In the genomic region with DNA sequence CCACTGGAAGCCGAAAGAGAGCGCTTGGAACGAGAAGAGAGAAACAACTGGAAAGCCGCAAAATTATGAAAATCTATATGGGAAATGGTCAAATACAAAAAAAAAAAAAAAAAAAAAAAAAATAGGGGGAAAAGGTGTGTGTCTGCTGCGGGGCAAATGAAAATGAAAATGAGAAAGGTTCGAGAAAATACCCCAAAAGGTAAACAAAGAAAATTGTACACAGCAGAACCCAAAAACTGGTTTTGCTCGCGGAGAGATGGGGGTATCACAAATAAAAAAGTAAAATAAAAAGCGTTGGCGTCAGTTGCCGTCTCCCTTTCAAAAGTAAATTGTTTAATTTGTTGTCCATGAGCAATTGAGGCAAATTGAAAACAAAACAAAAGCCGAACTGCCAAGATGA, we compare ENCODE assay signal across 4 fruit fly cellular contexts.
TF ChIP-seq lines count a peak whose summit lies in the region.

No protein-coding gene starts in this region.

- no peak for TF ChIP-seq CTCF in whole organism, embryonic (GFP tag; optimal IDR thresholded peaks at IDR 0.05; lab: Kevin White, UChicago)

TF ChIP-seq in whole organism, embryonic, 481 proteins besides CTCF, POLR2A, EP300 and RAD21 (continues in another document):
- TF ChIP-seq Dll (GFP tag; IDR thresholded peaks at IDR 0.05; lab: Robert Waterston, UW; ENCODE audit: partially characterized antibody) (no peak), vnd (GFP tag; IDR thresholded peaks at IDR 0.05; lab: Robert Waterston, UW; ENCODE audit: partially characterized antibody) (no peak), CG1233 (GFP tag; optimal IDR thresholded peaks at IDR 0.05; lab: Kevin White, UChicago) (no peak), pfk (GFP tag; optimal IDR thresholded peaks at IDR 0.05; lab: Kevin White, UChicago) (peak; percentile 24), hbn (GFP tag; IDR thresholded peaks at IDR 0.05; lab: Robert Waterston, UW; ENCODE audit: partially characterized antibody) (no peak), Side (GFP tag; optimal IDR thresholded peaks at IDR 0.05; lab: Kevin White, UChicago) (peak; percentile 29), chn (GFP tag; optimal IDR thresholded peaks at IDR 0.05; lab: Kevin White, UChicago) (no peak), CG8765 (GFP tag; IDR thresholded peaks at IDR 0.05; lab: Robert Waterston, UW) (no peak), CG2199 (GFP tag; IDR thresholded peaks at IDR 0.05; lab: Robert Waterston, UW) (no peak), CG11085 (GFP tag; IDR thresholded peaks at IDR 0.05; lab: Robert Waterston, UW) (no peak), Camta (GFP tag; optimal IDR thresholded peaks at IDR 0.05; lab: Kevin White, UChicago) (peak; percentile 23), sens (GFP tag; lab: Kevin White, UChicago) (peak; percentile 89), Nf-YA (GFP tag; IDR thresholded peaks at IDR 0.05; lab: Robert Waterston, UW) (no peak), CG13287 (GFP tag; IDR thresholded peaks at IDR 0.05; lab: Robert Waterston, UW; ENCODE audit: partially characterized antibody) (no peak), Trl (optimal IDR thresholded peaks at IDR 0.05; lab: Kevin White, UChicago) (no peak), Trl (GFP tag; optimal IDR thresholded peaks at IDR 0.05; lab: Kevin White, UChicago) (no peak), Aef1 (GFP tag; IDR thresholded peaks at IDR 0.05; lab: Robert Waterston, UW) (no peak), Awh (GFP tag; IDR thresholded peaks at IDR 0.05; lab: Robert Waterston, UW) (peak; percentile 48; the same call in 1 of the 2 replicates), CG4328 (GFP tag; optimal IDR thresholded peaks at IDR 0.05; lab: Kevin White, UChicago) (no peak), Hmr (GFP tag; optimal IDR thresholded peaks at IDR 0.05; lab: Kevin White, UChicago) (no peak), bab2 (GFP tag; optimal IDR thresholded peaks at IDR 0.05; lab: Kevin White, UChicago) (no peak)

TF ChIP-seq in whole organism, prepupa, 60 proteins besides CTCF, POLR2A, EP300 and RAD21 (continues in another document):
- TF ChIP-seq CG15336 (GFP tag; IDR thresholded peaks at IDR 0.05; lab: Robert Waterston, UW) (no peak), Eip78C (GFP tag; lab: Kevin White, UChicago) (peak; percentile 19), fd85E (GFP tag; optimal IDR thresholded peaks at IDR 0.05; lab: Kevin White, UChicago) (no peak), CG8119 (GFP tag; IDR thresholded peaks at IDR 0.05; lab: Robert Waterston, UW) (peak; percentile 48; the same call in 1 of the 3 replicates), CG34406 (GFP tag; optimal IDR thresholded peaks at IDR 0.05; lab: Kevin White, UChicago) (no peak), CG6792 (GFP tag; optimal IDR thresholded peaks at IDR 0.05; lab: Kevin White, UChicago) (no peak), lz (GFP tag; optimal IDR thresholded peaks at IDR 0.05; lab: Kevin White, UChicago) (no peak), CG32006 (GFP tag; optimal IDR thresholded peaks at IDR 0.05; lab: Kevin White, UChicago) (no peak), fkh (GFP tag; optimal IDR thresholded peaks at IDR 0.05; lab: Kevin White, UChicago) (peak; percentile 61), Hr39 (GFP tag; optimal IDR thresholded peaks at IDR 0.05; lab: Kevin White, UChicago) (no peak), CG16779 (tag; optimal IDR thresholded peaks at IDR 0.05; lab: Kevin White, UChicago) (no peak), Ets96B (tag; optimal IDR thresholded peaks at IDR 0.05; lab: Kevin White, UChicago) (no peak), achi (GFP tag; optimal IDR thresholded peaks at IDR 0.05; lab: Kevin White, UChicago) (no peak), spab (GFP tag; optimal IDR thresholded peaks at IDR 0.05; lab: Kevin White, UChicago) (no peak), CG11762 (GFP tag; optimal IDR thresholded peaks at IDR 0.05; lab: Kevin White, UChicago; ENCODE audit: insufficient read depth) (no peak), CG1621 (tag; optimal IDR thresholded peaks at IDR 0.05; lab: Kevin White, UChicago) (no peak), Gug (GFP tag; IDR thresholded peaks at IDR 0.05; lab: Robert Waterston, UW) (no peak), pdm3 (GFP tag; optimal IDR thresholded peaks at IDR 0.05; lab: Kevin White, UChicago) (no peak), eg (GFP tag; IDR thresholded peaks at IDR 0.05; lab: Robert Waterston, UW) (peak; percentile 49; the same call in 1 of the 3 replicates), CG4318 (GFP tag; optimal IDR thresholded peaks at IDR 0.05; lab: Kevin White, UChicago) (no peak), Sox102F (GFP tag; optimal IDR thresholded peaks at IDR 0.05; lab: Kevin White, UChicago) (no peak), CG6276 (GFP tag; optimal IDR thresholded peaks at IDR 0.05; lab: Kevin White, UChicago) (no peak), svp (GFP tag; lab: Kevin White, UChicago) (no peak), CG7368 (GFP tag; optimal IDR thresholded peaks at IDR 0.05; lab: Kevin White, UChicago) (no peak)

TF ChIP-seq in whole organism, pupa, 21 proteins besides CTCF, POLR2A, EP300 and RAD21:
- no peak for TF ChIP-seq rn (GFP tag; IDR thresholded peaks at IDR 0.05; lab: Robert Waterston, UW)
- TF ChIP-seq CG4496 (GFP tag; IDR thresholded peaks at IDR 0.05; lab: Robert Waterston, UW), result 0 out of 3 replicates have a peak, but pooled peaks have one; percentile 36
- no peak for TF ChIP-seq CG12605 (GFP tag; IDR thresholded peaks at IDR 0.05; lab: Robert Waterston, UW)
- TF ChIP-seq CG10348 (GFP tag; IDR thresholded peaks at IDR 0.05; lab: Robert Waterston, UW), result no peak
- TF ChIP-seq CG14655 (GFP tag; optimal IDR thresholded peaks at IDR 0.05; lab: Kevin White, UChicago), result no peak
- no peak for TF ChIP-seq Ets98B (GFP tag; IDR thresholded peaks at IDR 0.05; lab: Robert Waterston, UW)
- no peak for TF ChIP-seq CG17806 (tag; optimal IDR thresholded peaks at IDR 0.05; lab: Kevin White, UChicago)

TF ChIP-seq in whole organism, wandering third instar larva, 38 proteins besides CTCF, POLR2A, EP300 and RAD21:
- no peak for TF ChIP-seq sv (GFP tag; optimal IDR thresholded peaks at IDR 0.05; lab: Kevin White, UChicago)
- peak; percentile 29 for TF ChIP-seq jim (GFP tag; optimal IDR thresholded peaks at IDR 0.05; lab: Kevin White, UChicago)
- TF ChIP-seq pan (optimal IDR thresholded peaks at IDR 0.05; lab: Kevin White, UChicago), result no peak
- TF ChIP-seq HLH106 (tag; optimal IDR thresholded peaks at IDR 0.05; lab: Kevin White, UChicago), result no peak
- no peak for TF ChIP-seq woc (GFP tag; optimal IDR thresholded peaks at IDR 0.05; lab: Kevin White, UChicago)
- no peak for TF ChIP-seq dsf (GFP tag; optimal IDR thresholded peaks at IDR 0.05; lab: Kevin White, UChicago; ENCODE audit: borderline replicate concordance)
- no peak for TF ChIP-seq Hr83 (GFP tag; optimal IDR thresholded peaks at IDR 0.05; lab: Kevin White, UChicago; ENCODE audit: poor library complexity, severe bottlenecking)

Comparison
In these comparisons a context has a peak if more than half of its experiments do, and no peak if none do; other contexts are left out.
1. Of the 7 proteins assayed by ChIP-seq in both whole organism, embryonic and whole organism, prepupa: peak only in whole organism, embryonic: Blimp-1; only in whole organism, prepupa: none; in both: none; in neither: 6.